Worm (Caenorhabditis elegans): ENCODE data around the gene F59B1.8.

The F59B1.8 gene

ce11 chrV:3592099-3592498, 51.9 kb downstream of the F59B1.8 start, which contains the start of gene T22F3.12:
TSS of gene T22F3.12 (minus strand) at chrV:3592199.
- TF ChIP-seq C16A3.4 (tag; optimal IDR thresholded peaks at IDR 0.05) (no peak), dsc-1 (tag; optimal IDR thresholded peaks at IDR 0.05) (no peak), pag-3 (tag; optimal IDR thresholded peaks at IDR 0.05; ENCODE audit: borderline replicate concordance, insufficient read depth) (no peak), lir-3 (tag; optimal IDR thresholded peaks at IDR 0.05; ENCODE audit: poor library complexity) (no peak), C34B4.2 (tag; optimal IDR thresholded peaks at IDR 0.05) (no peak), nhr-20 (tag; optimal IDR thresholded peaks at IDR 0.05) (no peak), efl-3 (GFP tag; optimal IDR thresholded peaks at IDR 0.05) (no peak), lin-15B (tag; optimal IDR thresholded peaks at IDR 0.05) (no peak), nhr-237 (tag; optimal IDR thresholded peaks at IDR 0.05) (no peak), elt-3 (tag; optimal IDR thresholded peaks at IDR 0.05) (no peak), aha-1 (tag; optimal IDR thresholded peaks at IDR 0.05) (no peak), nhr-84 (tag; optimal IDR thresholded peaks at IDR 0.05) (no peak)

Data from whole organism, L1 larva.